Worm (Caenorhabditis elegans) whole organism, L4 larva: Measurements from ENCODE around the gene gln-3.

Source experiments
- F26F4.8 ChIP-seq: fragments of 200-800 bp; sonication (Bioruptor generic); conservative IDR thresholded peaks from 2 replicates; pipeline ENCODE4 v1.3.6; 2022; ENCODE audit warnings: missing genetic modification characterization, missing compliant biosample characterization
- F37D6.2 ChIP-seq: sonication (generic microtip); optimal IDR thresholded peaks from 2 replicates; lab custom pipeline; 2016; ENCODE audit warnings: mild to moderate bottlenecking, missing genetic modification characterization, missing compliant biosample characterization
- R02D3.7 ChIP-seq: fragments of 150-350 bp; sonication (generic microtip); optimal IDR thresholded peaks from 3 replicates; lab custom pipeline; 2014; ENCODE audit warnings: missing biosample characterization, missing genetic modification characterization
- T26A8.4 ChIP-seq: fragments of 200-800 bp; sonication (Bioruptor generic); IDR thresholded peaks from 2 replicates; pipeline ENCODE4 v1.3.6; 2022; ENCODE audit warnings: missing genetic modification characterization, missing compliant biosample characterization
- Y105C5A.15 ChIP-seq: fragments of 200-800 bp; sonication (Bioruptor generic); IDR thresholded peaks from 2 replicates; pipeline ENCODE4 v1.3.6; 2022; ENCODE audit warnings: missing genetic modification characterization, missing compliant biosample characterization
- Y5F2A.4 ChIP-seq: fragments of 200-800 bp; sonication (Bioruptor generic); optimal IDR thresholded peaks from 2 replicates; lab custom pipeline; 2018; ENCODE audit warnings: mild to moderate bottlenecking, missing genetic modification characterization, missing compliant biosample characterization
- ZK337.2 ChIP-seq: fragments of 200-800 bp; sonication (Bioruptor generic); IDR thresholded peaks from 2 replicates; pipeline ENCODE4 v1.3.6; 2022; ENCODE audit warnings: missing genetic modification reagents, missing genetic modification characterization, missing compliant biosample characterization
- ZK546.5 ChIP-seq, 2 experiments: sonication (generic microtip); optimal IDR thresholded peaks; 2 replicates each; lab custom pipeline; 2017; ENCODE audit warnings: missing biosample characterization in 2 of 2, missing genetic modification characterization in 2 of 2
- aha-1 ChIP-seq: fragments of 150-350 bp; peaks from one replicate; lab custom pipeline; 2014; ENCODE audit warnings: missing biosample characterization, missing genetic modification characterization
- aly-2 ChIP-seq: sonication (generic microtip); optimal IDR thresholded peaks from 2 replicates; lab custom pipeline; 2018; ENCODE audit warnings: missing biosample characterization, missing genetic modification characterization
- arid-1 ChIP-seq: fragments of 200-800 bp; sonication (Bioruptor generic); conservative IDR thresholded peaks from 2 replicates; pipeline ENCODE4 v1.3.6; 2022; ENCODE audit warnings: missing genetic modification reagents, missing genetic modification characterization, missing compliant biosample characterization
- attf-4 ChIP-seq: sonication (generic microtip); optimal IDR thresholded peaks from 3 replicates; lab custom pipeline; 2017; ENCODE audit warnings: missing biosample characterization, missing genetic modification characterization
- ceh-20 ChIP-seq: fragments of 200-800 bp; sonication (Bioruptor generic); IDR thresholded peaks from 2 replicates; pipeline ENCODE4 v1.3.6; 2022; ENCODE audit warnings: missing genetic modification reagents, missing genetic modification characterization, missing compliant biosample characterization
- ceh-28 ChIP-seq: fragments of 150-350 bp; optimal IDR thresholded peaks from 2 replicates; lab custom pipeline; 2014; ENCODE audit warnings: missing biosample characterization, missing genetic modification reagents, missing genetic modification characterization
- ceh-32 ChIP-seq: sonication (generic microtip); optimal IDR thresholded peaks from 2 replicates; lab custom pipeline; 2016; ENCODE audit warnings: mild to moderate bottlenecking, missing genetic modification characterization, missing compliant biosample characterization; ENCODE audit not compliant: poor library complexity
- ceh-44 ChIP-seq: fragments of 200-800 bp; sonication (Bioruptor generic); IDR thresholded peaks from 2 replicates; pipeline ENCODE4 v1.3.6; 2022; ENCODE audit warnings: missing genetic modification reagents, missing genetic modification characterization, missing compliant biosample characterization
- ceh-62 ChIP-seq: sonication (generic microtip); optimal IDR thresholded peaks from 2 replicates; lab custom pipeline; 2017; ENCODE audit warnings: missing biosample characterization, missing genetic modification characterization
- ceh-82 ChIP-seq: sonication (generic microtip); optimal IDR thresholded peaks from 2 replicates; lab custom pipeline; 2017; ENCODE audit warnings: missing biosample characterization, missing genetic modification characterization
- ctbp-1 ChIP-seq: fragments of 200-800 bp; sonication (Bioruptor generic); IDR thresholded peaks from 2 replicates; pipeline ENCODE4 v1.3.6; 2022; ENCODE audit warnings: missing genetic modification reagents, missing genetic modification characterization, missing compliant biosample characterization
- daf-12 ChIP-seq: fragments of 150-350 bp; optimal IDR thresholded peaks from 2 replicates; lab custom pipeline; 2014; ENCODE audit warnings: missing biosample characterization, missing genetic modification reagents, missing genetic modification characterization
- dmd-6 ChIP-seq: fragments of 200-800 bp; sonication (Bioruptor generic); IDR thresholded peaks from 2 replicates; pipeline ENCODE4 v1.3.6; 2022; ENCODE audit warnings: missing genetic modification reagents, missing genetic modification characterization, missing compliant biosample characterization
- dmd-8 ChIP-seq: fragments of 200-800 bp; sonication (Bioruptor generic); IDR thresholded peaks from 2 replicates; pipeline ENCODE4 v1.3.6; 2022; ENCODE audit warnings: missing genetic modification characterization, missing compliant biosample characterization
- dmd-9 ChIP-seq: fragments of 200-800 bp; sonication (Bioruptor generic); IDR thresholded peaks from 2 replicates; pipeline ENCODE4 v1.3.6; 2022; ENCODE audit warnings: missing genetic modification reagents, missing genetic modification characterization, missing compliant biosample characterization
- dpl-1 ChIP-seq: fragments of 150-350 bp; optimal IDR thresholded peaks from 2 replicates; lab custom pipeline; 2014; ENCODE audit warnings: missing biosample characterization, missing genetic modification reagents, missing genetic modification characterization
- dve-1 ChIP-seq: sonication (generic microtip); optimal IDR thresholded peaks from 2 replicates; lab custom pipeline; 2017; ENCODE audit warnings: antibody characterized with exemption, mild to moderate bottlenecking, missing genetic modification characterization, missing compliant biosample characterization; ENCODE audit not compliant: insufficient read depth
- egl-27 ChIP-seq: sonication (generic microtip); optimal IDR thresholded peaks from 3 replicates; lab custom pipeline; 2017; ENCODE audit warnings: missing biosample characterization, missing genetic modification reagents, missing genetic modification characterization
- fos-1 ChIP-seq: fragments of 150-350 bp; optimal IDR thresholded peaks from 2 replicates; lab custom pipeline; 2014; ENCODE audit warnings: missing biosample characterization, missing genetic modification characterization
- hif-1 ChIP-seq, 2 experiments: sonication (generic microtip); optimal IDR thresholded peaks; 2 replicates each; lab custom pipeline; 2016 to 2017; ENCODE audit warnings: missing compliant biosample characterization in 2 of 2, missing genetic modification characterization in 2 of 2, missing genetic modification reagents in 2 of 2, missing genotype in 2 of 2, mild to moderate bottlenecking in 1 of 2
- hlh-30 ChIP-seq: sonication (generic microtip); optimal IDR thresholded peaks from 2 replicates; lab custom pipeline; 2017; ENCODE audit warnings: antibody characterized with exemption, mild to moderate bottlenecking, missing genetic modification characterization, missing compliant biosample characterization; ENCODE audit not compliant: insufficient read depth
- hmg-1.1 ChIP-seq: fragments of 200-800 bp; sonication (Bioruptor generic); IDR thresholded peaks from 2 replicates; pipeline ENCODE4 v1.3.6; 2022; ENCODE audit warnings: missing genetic modification reagents, missing genetic modification characterization, missing compliant biosample characterization
- lim-7 ChIP-seq: fragments of 200-800 bp; sonication (Bioruptor generic); IDR thresholded peaks from 2 replicates; pipeline ENCODE4 v1.3.6; 2022; ENCODE audit warnings: missing genetic modification characterization, missing compliant biosample characterization
- lin-13 ChIP-seq: fragments of 150-350 bp; optimal IDR thresholded peaks from 2 replicates; lab custom pipeline; 2014; ENCODE audit warnings: missing biosample characterization, missing genetic modification reagents, missing genetic modification characterization
- lin-38 ChIP-seq: fragments of 200-800 bp; sonication (Bioruptor generic); IDR thresholded peaks from 2 replicates; pipeline ENCODE4 v1.3.6; 2022; ENCODE audit warnings: missing genetic modification reagents, missing genetic modification characterization, missing compliant biosample characterization
- madf-9 ChIP-seq: fragments of 200-800 bp; sonication (Bioruptor generic); conservative IDR thresholded peaks from 2 replicates; pipeline ENCODE4 v1.3.6; 2022; ENCODE audit warnings: missing genetic modification reagents, missing genetic modification characterization, missing compliant biosample characterization
- mdl-1 ChIP-seq, 2 experiments: fragments of 150-350 bp in 1 of 2; sonication (generic microtip) in 1 of 2; optimal IDR thresholded peaks; 2 replicates each; lab custom pipeline; 2014 to 2017; ENCODE audit warnings: missing biosample characterization in 2 of 2, missing genetic modification characterization in 2 of 2
- mdt-29 ChIP-seq: fragments of 200-800 bp; sonication (Bioruptor generic); IDR thresholded peaks from 2 replicates; pipeline ENCODE4 v1.3.6; 2022; ENCODE audit warnings: missing genetic modification reagents, missing genetic modification characterization, missing compliant biosample characterization
- mxl-2 ChIP-seq: fragments of 200-800 bp; sonication (Bioruptor generic); conservative IDR thresholded peaks from 2 replicates; pipeline ENCODE4 v1.3.6; 2022; ENCODE audit warnings: missing genetic modification reagents, missing genetic modification characterization, missing compliant biosample characterization
- nhr-10 ChIP-seq: fragments of 150-350 bp; optimal IDR thresholded peaks from 2 replicates; lab custom pipeline; 2014; ENCODE audit warnings: missing biosample characterization, missing genetic modification characterization
- nhr-102 ChIP-seq: sonication (generic microtip); optimal IDR thresholded peaks from 2 replicates; lab custom pipeline; 2016; ENCODE audit warnings: mild to moderate bottlenecking, missing genetic modification characterization, moderate library complexity, missing compliant biosample characterization
- nhr-25 ChIP-seq: sonication (generic microtip); optimal IDR thresholded peaks from 2 replicates; lab custom pipeline; 2017; ENCODE audit warnings: missing genetic modification characterization, mild to moderate bottlenecking, missing compliant biosample characterization, antibody characterized with exemption, moderate library complexity, borderline replicate concordance; ENCODE audit not compliant: insufficient read depth
- nhr-28 ChIP-seq: fragments of 150-350 bp; optimal IDR thresholded peaks from 2 replicates; lab custom pipeline; 2014; ENCODE audit warnings: missing biosample characterization, missing genetic modification characterization
- nhr-42 ChIP-seq: fragments of 200-800 bp; sonication (Bioruptor generic); IDR thresholded peaks from 2 replicates; pipeline ENCODE4 v1.3.6; 2022; ENCODE audit warnings: missing genetic modification characterization, missing compliant biosample characterization
- nhr-77 ChIP-seq: fragments of 150-350 bp; optimal IDR thresholded peaks from 2 replicates; lab custom pipeline; 2014; ENCODE audit warnings: missing biosample characterization, missing genetic modification characterization
- pqm-1 ChIP-seq: sonication (generic microtip); optimal IDR thresholded peaks from 2 replicates; lab custom pipeline; 2017; ENCODE audit warnings: missing biosample characterization, missing genetic modification characterization
- saeg-2 ChIP-seq: fragments of 200-800 bp; sonication (Bioruptor generic); IDR thresholded peaks from 2 replicates; pipeline ENCODE4 v1.3.6; 2022; ENCODE audit warnings: missing genetic modification reagents, missing genetic modification characterization, missing compliant biosample characterization
- snpc-4 ChIP-seq: fragments of 150-350 bp; optimal IDR thresholded peaks from 2 replicates; lab custom pipeline; 2014; ENCODE audit warnings: missing biosample characterization, missing genetic modification characterization
- tag-97 ChIP-seq: fragments of 200-800 bp; sonication (Bioruptor generic); IDR thresholded peaks from 2 replicates; pipeline ENCODE4 v1.3.6; 2022; ENCODE audit warnings: missing genetic modification characterization, missing compliant biosample characterization
- unc-130 ChIP-seq: sonication (generic microtip); optimal IDR thresholded peaks from 2 replicates; lab custom pipeline; 2016; ENCODE audit warnings: missing genetic modification reagents, missing genetic modification characterization, missing compliant biosample characterization
- vab-7 ChIP-seq: fragments of 200-800 bp; sonication (Bioruptor generic); IDR thresholded peaks from 2 replicates; pipeline ENCODE4 v1.3.6; 2022; ENCODE audit warnings: missing genetic modification reagents, missing genetic modification characterization, missing compliant biosample characterization
- zip-11 ChIP-seq: fragments of 200-800 bp; sonication (Bioruptor generic); IDR thresholded peaks from 2 replicates; pipeline ENCODE4 v1.3.6; 2022; ENCODE audit warnings: missing genetic modification characterization, missing compliant biosample characterization
- zip-2 ChIP-seq: fragments of 150-350 bp; optimal IDR thresholded peaks from 2 replicates; lab custom pipeline; 2014; ENCODE audit warnings: missing biosample characterization, missing genetic modification characterization
- ztf-7 ChIP-seq: fragments of 150-350 bp; optimal IDR thresholded peaks from 2 replicates; lab custom pipeline; 2014; ENCODE audit warnings: missing biosample characterization, missing genetic modification characterization

The gln-3 gene

DNA sequence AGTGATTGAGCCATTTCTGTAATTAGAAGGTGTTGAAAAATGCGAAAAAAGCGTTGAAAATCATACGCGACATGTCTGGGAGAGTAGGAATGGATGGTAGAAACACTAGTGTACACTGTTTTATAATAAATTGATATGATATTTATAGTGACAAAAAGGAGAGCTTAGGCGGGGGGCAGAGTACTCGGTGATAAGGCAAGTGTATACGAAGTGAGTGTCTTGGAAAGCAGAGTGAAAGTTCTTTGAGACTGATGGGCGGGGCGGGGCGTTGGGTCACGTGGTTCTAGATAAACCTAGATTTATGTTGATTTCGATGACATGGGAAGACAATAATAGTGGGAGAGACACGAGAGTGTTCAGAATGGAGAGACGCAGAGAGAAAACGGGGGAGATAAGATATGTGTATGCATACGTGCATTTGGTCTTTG lies at the start of gene gln-3 (continued):
- TF ChIP-seq arid-1 (no peak; the same call in 1 of the 2 replicates), dmd-9 (GFP tag; lab: Robert Waterston, UW) (no peak), ceh-82 (tag; lab: Kevin White, UChicago) (no peak), egl-27 (tag; lab: Kevin White, UChicago) (no peak), dmd-8 (GFP tag; lab: Robert Waterston, UW) (no peak), vab-7 (no peak), nhr-77 (tag; lab: Kevin White, UChicago) (no peak), nhr-102 (peak; percentile 64), lim-7 (no peak), unc-130 (GFP tag; lab: Kevin White, UChicago) (no peak), ZK546.5 (tag; optimal IDR thresholded peaks at IDR 0.05; lab: Kevin White, UChicago) (no peak), aha-1 (tag; lab: Kevin White, UChicago) (peak; percentile 91), attf-4 (tag; lab: Kevin White, UChicago) (no peak), zip-2 (no peak), hlh-30 (tag; lab: Kevin White, UChicago) (peak; percentile 83), ceh-28 (tag; lab: Kevin White, UChicago) (no peak), aly-2 (tag; lab: Kevin White, UChicago) (no peak), zip-11 (GFP tag; lab: Robert Waterston, UW) (no peak), nhr-42 (no peak), lin-13 (GFP tag; lab: Kevin White, UChicago) (no peak), ceh-20 (GFP tag; lab: Robert Waterston, UW) (peak; percentile 32; the same call in 1 of the 2 replicates), saeg-2 (GFP tag; lab: Robert Waterston, UW) (no peak), ctbp-1 (GFP tag; lab: Robert Waterston, UW) (no peak), pqm-1 (tag; lab: Kevin White, UChicago) (no peak), dmd-6 (GFP tag; lab: Robert Waterston, UW) (peak; percentile 89), hif-1 (tag; optimal IDR thresholded peaks at IDR 0.05; lab: Kevin White, UChicago) (no peak), nhr-28 (tag; lab: Kevin White, UChicago) (peak; percentile 25), mdt-29 (no peak), hmg-1.1 (GFP tag; lab: Robert Waterston, UW) (no peak), ceh-62 (tag; lab: Kevin White, UChicago) (no peak), mxl-2 (GFP tag; lab: Robert Waterston, UW) (peak; percentile 74; the same call in 1 of the 2 replicates), Y105C5A.15 (GFP tag; lab: Robert Waterston, UW) (no peak), mdl-1 (tag; optimal IDR thresholded peaks at IDR 0.05; lab: Kevin White, UChicago) (peak in 1 of 2 experiments; percentile 4), ceh-44 (no peak), nhr-10 (tag; lab: Kevin White, UChicago) (no peak), ztf-7 (no peak), dve-1 (tag; lab: Kevin White, UChicago) (peak; percentile 91), T26A8.4 (GFP tag; lab: Robert Waterston, UW) (peak; percentile 57; the same call in 1 of the 2 replicates), nhr-25 (no peak), R02D3.7 (tag; lab: Kevin White, UChicago) (no peak), Y5F2A.4 (no peak), madf-9 (GFP tag; lab: Robert Waterston, UW) (no peak), ceh-32 (tag; lab: Kevin White, UChicago) (no peak), dpl-1 (GFP tag; lab: Kevin White, UChicago) (no peak), lin-38 (peak; percentile 7; the same call in 1 of the 2 replicates), ZK337.2 (GFP tag; lab: Robert Waterston, UW) (no peak), F37D6.2 (tag; lab: Kevin White, UChicago) (no peak), fos-1 (tag; lab: Kevin White, UChicago) (no peak), F26F4.8 (GFP tag; lab: Robert Waterston, UW) (no peak), snpc-4 (tag; lab: Kevin White, UChicago) (no peak), tag-97 (no peak), daf-12 (no peak)
